Worm (Caenorhabditis elegans): ENCODE measurements around the gene mfsd-13.2.

DNA sequence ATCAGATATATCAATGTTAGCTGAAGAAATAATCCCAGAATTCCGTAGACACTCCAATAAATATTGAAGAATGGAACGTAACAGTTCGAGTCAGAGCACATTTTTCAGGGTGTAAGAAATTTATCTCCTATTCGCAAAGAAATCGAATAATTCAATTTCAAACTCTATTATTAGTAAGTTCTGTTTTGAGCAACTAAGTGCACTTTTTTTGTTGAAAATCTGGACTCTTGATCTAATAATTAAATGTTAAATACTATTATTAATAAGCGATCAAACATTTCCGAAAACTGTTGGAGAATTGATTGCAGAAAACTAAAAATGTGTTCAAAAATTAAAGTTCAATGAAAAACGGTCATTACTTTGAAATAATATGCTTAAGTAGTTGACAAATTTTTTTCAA lies 37.5 kb upstream of the mfsd-13.2 start, which contains the start of gene srd-56:
- no peak for TF ChIP-seq nfya-2 (GFP tag; IDR thresholded peaks at IDR 0.05)
- no peak for TF ChIP-seq dpl-1 (GFP tag; optimal IDR thresholded peaks at IDR 0.05)
- no peak for TF ChIP-seq let-526 (GFP tag; IDR thresholded peaks at IDR 0.05)
- no peak for TF ChIP-seq Y53F4B.3 (GFP tag; IDR thresholded peaks at IDR 0.05)
- no peak for TF ChIP-seq ztf-6 (GFP tag; IDR thresholded peaks at IDR 0.05)
- TF ChIP-seq F52B5.7 (tag; optimal IDR thresholded peaks at IDR 0.05) = no peak
- TF ChIP-seq aptf-2 (GFP tag; conservative IDR thresholded peaks at IDR 0.05) = no peak
- no peak for TF ChIP-seq unc-62 (GFP tag; optimal IDR thresholded peaks at IDR 0.05)
- TF ChIP-seq ets-4 (GFP tag; optimal IDR thresholded peaks at IDR 0.05) = no peak
- TF ChIP-seq F37B4.10 (GFP tag; IDR thresholded peaks at IDR 0.05) = no peak
- no peak for TF ChIP-seq hlh-26 (GFP tag; conservative IDR thresholded peaks at IDR 0.05)
- TF ChIP-seq ceh-79 (tag; optimal IDR thresholded peaks at IDR 0.05) = no peak
